Worm (Caenorhabditis elegans): ENCODE data around the gene cyp-23A1.

DNA sequence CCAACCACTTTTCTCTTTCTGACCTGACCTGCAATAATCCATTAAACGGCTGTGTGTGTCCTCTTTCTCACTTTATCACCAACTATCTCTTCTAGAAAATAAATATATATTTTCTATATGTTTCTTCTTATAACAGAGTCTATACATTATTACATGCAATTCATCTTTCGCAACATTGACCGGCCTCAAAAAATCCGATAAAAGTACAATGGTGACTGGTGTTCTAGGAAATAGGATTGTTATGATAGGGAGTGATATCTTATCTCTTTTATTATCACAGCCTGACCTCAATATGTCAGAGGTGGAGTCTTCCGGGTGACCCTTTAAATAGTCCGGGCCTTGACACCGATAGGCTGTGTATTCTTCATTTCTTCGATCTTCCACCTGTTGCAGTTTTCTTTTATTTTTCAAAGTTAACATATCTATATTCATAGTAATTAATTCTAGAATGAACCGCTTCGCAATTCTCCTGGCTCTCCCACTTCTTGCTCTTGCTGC lies 50.5 kb downstream of the cyp-23A1 start, which contains the start of gene dao-2:
- TF ChIP-seq tbx-11 (GFP tag; IDR thresholded peaks at IDR 0.05) (no peak), ama-1 (optimal IDR thresholded peaks at IDR 0.05) (no peak), hmg-4 (GFP tag; optimal IDR thresholded peaks at IDR 0.05) (no peak), ets-7 (tag; optimal IDR thresholded peaks at IDR 0.05) (no peak), sea-1 (GFP tag; conservative IDR thresholded peaks at IDR 0.05) (no peak), flt-1 (GFP tag; IDR thresholded peaks at IDR 0.05) (no peak), scrt-1 (GFP tag; IDR thresholded peaks at IDR 0.05) (no peak), ceh-36 (tag; optimal IDR thresholded peaks at IDR 0.05) (no peak), F13C5.2 (tag; optimal IDR thresholded peaks at IDR 0.05) (no peak), tra-4 (tag; optimal IDR thresholded peaks at IDR 0.05) (no peak), tbx-37 (GFP tag; conservative IDR thresholded peaks at IDR 0.05) (no peak), ceh-13 (GFP tag; optimal IDR thresholded peaks at IDR 0.05) (no peak), hnd-1 (tag; optimal IDR thresholded peaks at IDR 0.05) (no peak), aly-1 (tag; optimal IDR thresholded peaks at IDR 0.05) (no peak)

Data from whole organism, early embryonic.